Fruit fly (Drosophila melanogaster): ENCODE data around the gene CG4186.

Gene CG4186

dm6 chr3L:20732492-20732891, 36.9 kb upstream of the CG4186 start (continued):
- TF ChIP-seq vvl (GFP tag; IDR thresholded peaks at IDR 0.05) (no peak), pho (GFP tag; optimal IDR thresholded peaks at IDR 0.05) (no peak), hbn (GFP tag; IDR thresholded peaks at IDR 0.05; ENCODE audit: partially characterized antibody) (no peak), bcd (GFP tag; optimal IDR thresholded peaks at IDR 0.05) (no peak), Med (GFP tag) (peak; percentile 59), D19A (tag; optimal IDR thresholded peaks at IDR 0.05) (peak; percentile 2), cad (GFP tag; optimal IDR thresholded peaks at IDR 0.05) (no peak), CG7839 (tag; optimal IDR thresholded peaks at IDR 0.05) (no peak), lmd (GFP tag; IDR thresholded peaks at IDR 0.05) (0 out of 2 replicates have a peak, but pooled peaks have one; percentile 19), peb (GFP tag; IDR thresholded peaks at IDR 0.05) (no peak), chinmo (GFP tag; IDR thresholded peaks at IDR 0.05; ENCODE audit: partially characterized antibody) (no peak), Rfx (GFP tag; IDR thresholded peaks at IDR 0.05) (0 out of 2 replicates have a peak, but pooled peaks have one; percentile 22), gro (GFP tag; optimal IDR thresholded peaks at IDR 0.05) (no peak), so (GFP tag; IDR thresholded peaks at IDR 0.05) (no peak), CG4854 (GFP tag; optimal IDR thresholded peaks at IDR 0.05) (no peak), corto (GFP tag; optimal IDR thresholded peaks at IDR 0.05) (no peak), Fer2 (tag; optimal IDR thresholded peaks at IDR 0.05) (no peak), p53 (GFP tag; optimal IDR thresholded peaks at IDR 0.05) (no peak), CG11696 (GFP tag; IDR thresholded peaks at IDR 0.05) (no peak), seq (GFP tag; IDR thresholded peaks at IDR 0.05) (no peak), row (GFP tag; IDR thresholded peaks at IDR 0.05) (peak; percentile 31; the same call in 2 of the 3 replicates), caup (GFP tag; optimal IDR thresholded peaks at IDR 0.05; ENCODE audit: severe bottlenecking) (no peak), gsb (GFP tag; IDR thresholded peaks at IDR 0.05) (no peak), tll (GFP tag; optimal IDR thresholded peaks at IDR 0.05) (no peak), HLHmδ (GFP tag; optimal IDR thresholded peaks at IDR 0.05) (no peak), Awh (GFP tag; IDR thresholded peaks at IDR 0.05) (0 out of 2 replicates have a peak, but pooled peaks have one; percentile 33)

dm6 chr3L:20733530-20734257, 35.7 kb upstream of the CG4186 start:
- peak; percentile 13 to 16 for TF ChIP-seq Trl (optimal IDR thresholded peaks at IDR 0.05)
- no peak for TF ChIP-seq Trl (GFP tag; optimal IDR thresholded peaks at IDR 0.05)
- peak; percentile 79; the same call in 1 of the 4 replicates for TF ChIP-seq chinmo (GFP tag; IDR thresholded peaks at IDR 0.05; ENCODE audit: partially characterized antibody)
- TF ChIP-seq CG18476 (GFP tag; optimal IDR thresholded peaks at IDR 0.05), result no peak
- TF ChIP-seq Antp (GFP tag; optimal IDR thresholded peaks at IDR 0.05), result no peak
- TF ChIP-seq disco-r (GFP tag; optimal IDR thresholded peaks at IDR 0.05), result no peak
- peak; percentile 52 for TF ChIP-seq Med (GFP tag)
- peak; percentile 2 for TF ChIP-seq oc (tag; optimal IDR thresholded peaks at IDR 0.05)
- TF ChIP-seq NK7.1 (GFP tag; optimal IDR thresholded peaks at IDR 0.05), result no peak
- no peak for TF ChIP-seq CG11504 (tag; optimal IDR thresholded peaks at IDR 0.05)
- no peak for TF ChIP-seq ken (GFP tag; IDR thresholded peaks at IDR 0.05)
- TF ChIP-seq zfh2 (GFP tag; optimal IDR thresholded peaks at IDR 0.05), result no peak
- 0 out of 2 replicates have a peak, but pooled peaks have one; percentile 47 for TF ChIP-seq chm (GFP tag; IDR thresholded peaks at IDR 0.05)
- TF ChIP-seq CG12391 (tag; optimal IDR thresholded peaks at IDR 0.05), result no peak
- no peak for TF ChIP-seq Mes4 (GFP tag; optimal IDR thresholded peaks at IDR 0.05)
- TF ChIP-seq CG12769 (tag; optimal IDR thresholded peaks at IDR 0.05), result peak; percentile 64
- TF ChIP-seq Eip74EF (GFP tag; optimal IDR thresholded peaks at IDR 0.05), result no peak
- peak; percentile 59; the same call in 1 of the 2 replicates for TF ChIP-seq Rfx (GFP tag; IDR thresholded peaks at IDR 0.05)
- TF ChIP-seq CG8290 (GFP tag; optimal IDR thresholded peaks at IDR 0.05), result no peak
- peak in 1 of 2 experiments; percentile 17 for TF ChIP-seq CG8290 (tag; optimal IDR thresholded peaks at IDR 0.05)
- TF ChIP-seq CG4282 (GFP tag; optimal IDR thresholded peaks at IDR 0.05), result no peak
- TF ChIP-seq mirr (GFP tag; optimal IDR thresholded peaks at IDR 0.05), result peak; percentile 41
- no peak for TF ChIP-seq BEAF-32 (GFP tag; optimal IDR thresholded peaks at IDR 0.05)
- peak; percentile 31 for TF ChIP-seq Ets65A (GFP tag)
- TF ChIP-seq CG9215 (GFP tag; IDR thresholded peaks at IDR 0.05), result 0 out of 2 replicates have a peak, but pooled peaks have one; percentile 16
- peak; percentile 24; the same call in 1 of the 2 replicates for TF ChIP-seq CG14014 (GFP tag; IDR thresholded peaks at IDR 0.05)
- no peak for TF ChIP-seq mld (GFP tag; IDR thresholded peaks at IDR 0.05; ENCODE audit: partially characterized antibody)
